Worm (Caenorhabditis elegans): ENCODE measurements around the gene F20D6.12.

ce11 chrV:8203085-8203643 is 13.2 kb upstream of the F20D6.12 start, which contains the start of gene cest-17:
- no peak for TF ChIP-seq ztf-16 (tag; optimal IDR thresholded peaks at IDR 0.05)
- no peak for TF ChIP-seq unc-55 (GFP tag; optimal IDR thresholded peaks at IDR 0.05)
- no peak for TF ChIP-seq nhr-11 (tag; optimal IDR thresholded peaks at IDR 0.05)
- no peak for TF ChIP-seq ama-1 (optimal IDR thresholded peaks at IDR 0.05)
- TF ChIP-seq pax-1 (tag; optimal IDR thresholded peaks at IDR 0.05): no peak
- TF ChIP-seq npax-4 (tag; optimal IDR thresholded peaks at IDR 0.05): no peak
- TF ChIP-seq sdc-2 (tag; optimal IDR thresholded peaks at IDR 0.05): no peak
- TF ChIP-seq pha-4 (tag; optimal IDR thresholded peaks at IDR 0.05): no peak
- no peak for TF ChIP-seq elt-2 (tag; optimal IDR thresholded peaks at IDR 0.05)
- TF ChIP-seq lim-6 (tag; optimal IDR thresholded peaks at IDR 0.05): no peak
- no peak for TF ChIP-seq ceh-48 (tag; optimal IDR thresholded peaks at IDR 0.05)
- no peak for TF ChIP-seq ceh-14 (tag; optimal IDR thresholded peaks at IDR 0.05)
